Fruit fly (Drosophila melanogaster) whole organism, pupa: ENCODE measurements around the gene CG16984.

Experiments used
- CG10348 ChIP-seq: fragments of 200-800 bp; sonication (Bioruptor generic); IDR thresholded peaks from 2 replicates; pipeline ENCODE4 v1.3.6; 2022; ENCODE audit warnings: missing biosample characterization, missing genetic modification characterization
- CG12605 ChIP-seq: fragments of 200-800 bp; sonication (Bioruptor generic); IDR thresholded peaks from 2 replicates; pipeline ENCODE4 v1.3.6; 2022; ENCODE audit warnings: missing biosample characterization, missing genetic modification characterization
- CG13204 ChIP-seq: fragments of 200-800 bp; sonication (Bioruptor generic); optimal IDR thresholded peaks from 2 replicates; lab custom pipeline; 2018; ENCODE audit warnings: missing biosample characterization, mild to moderate bottlenecking, missing genetic modification characterization, moderate library complexity
- CG14655 ChIP-seq: fragments of 200-800 bp; sonication (Bioruptor generic); optimal IDR thresholded peaks from 3 replicates; lab custom pipeline; 2017; ENCODE audit warnings: mild to moderate bottlenecking, missing biosample characterization, missing genetic modification reagents, missing genetic modification characterization
- CG15710 ChIP-seq: fragments of 200-800 bp; sonication (Bioruptor generic); optimal IDR thresholded peaks from 2 replicates; lab custom pipeline; 2018; ENCODE audit warnings: missing biosample characterization, mild to moderate bottlenecking, missing genetic modification characterization, moderate library complexity
- CG17806 ChIP-seq: fragments of 200-800 bp; sonication (Bioruptor generic); optimal IDR thresholded peaks from 2 replicates; lab custom pipeline; 2018; ENCODE audit warnings: missing biosample characterization, mild to moderate bottlenecking, missing genetic modification characterization, moderate library complexity
- CG32121 ChIP-seq: fragments of 200-800 bp; sonication (Bioruptor generic); IDR thresholded peaks from 2 replicates; pipeline ENCODE4 v1.3.6; 2022; ENCODE audit warnings: missing biosample characterization, missing genetic modification characterization
- CG34367 ChIP-seq: fragments of 200-800 bp; sonication (Bioruptor generic); optimal IDR thresholded peaks from 2 replicates; lab custom pipeline; 2018; ENCODE audit warnings: missing biosample characterization, mild to moderate bottlenecking, missing genetic modification characterization
- CG4496 ChIP-seq: fragments of 200-800 bp; sonication (Bioruptor generic); IDR thresholded peaks from 3 replicates; pipeline ENCODE4 v1.3.6; 2022; ENCODE audit warnings: missing biosample characterization, missing genetic modification characterization
- CG8159 ChIP-seq: fragments of 200-800 bp; sonication (Bioruptor generic); optimal IDR thresholded peaks from 3 replicates; lab custom pipeline; 2018; ENCODE audit warnings: missing biosample characterization, mild to moderate bottlenecking, missing genetic modification characterization, moderate library complexity
- CG8301 ChIP-seq: fragments of 200-800 bp; sonication (Bioruptor generic); optimal IDR thresholded peaks from 2 replicates; lab custom pipeline; 2018; ENCODE audit warnings: missing biosample characterization, mild to moderate bottlenecking, missing genetic modification characterization
- CG9948 ChIP-seq: fragments of 200-800 bp; sonication (Bioruptor generic); optimal IDR thresholded peaks from 2 replicates; lab custom pipeline; 2018; ENCODE audit warnings: missing biosample characterization, mild to moderate bottlenecking, missing genetic modification characterization, moderate library complexity
- D1 ChIP-seq: fragments of 200-800 bp; sonication (Bioruptor generic); optimal IDR thresholded peaks from 2 replicates; lab custom pipeline; 2018; ENCODE audit warnings: missing biosample characterization, mild to moderate bottlenecking, missing genetic modification characterization, moderate library complexity
- EcR ChIP-seq: fragments of 200-800 bp; sonication (Bioruptor generic); optimal IDR thresholded peaks from 3 replicates; lab custom pipeline; 2019; ENCODE audit warnings: missing biosample characterization, missing genetic modification characterization, mild to moderate bottlenecking, moderate library complexity, missing genetic modification reagents
- Ets98B ChIP-seq: fragments of 200-800 bp; sonication (Bioruptor generic); IDR thresholded peaks from 2 replicates; pipeline ENCODE4 v1.3.6; 2022; ENCODE audit warnings: missing biosample characterization, missing genetic modification characterization
- Pif1A ChIP-seq: fragments of 200-800 bp; sonication (Bioruptor generic); optimal IDR thresholded peaks from 3 replicates; lab custom pipeline; 2016; ENCODE audit warnings: missing biosample characterization, missing genetic modification characterization
- Pif1B ChIP-seq: fragments of 200-800 bp; sonication (Bioruptor generic); optimal IDR thresholded peaks from 3 replicates; lab custom pipeline; 2016; ENCODE audit warnings: missing biosample characterization, missing genetic modification characterization
- Snoo ChIP-seq: fragments of 200-800 bp; sonication (Bioruptor generic); optimal IDR thresholded peaks from 3 replicates; lab custom pipeline; 2017; ENCODE audit warnings: missing biosample characterization, mild to moderate bottlenecking, missing genetic modification characterization, inconsistent platforms
- fd96Ca ChIP-seq: fragments of 200-800 bp; sonication (Bioruptor generic); IDR thresholded peaks from 3 replicates; pipeline ENCODE4 v1.3.6; 2022; ENCODE audit warnings: missing biosample characterization, missing genetic modification characterization
- gl ChIP-seq: fragments of 200-800 bp; sonication (Bioruptor generic); optimal IDR thresholded peaks from 2 replicates; lab custom pipeline; 2018; ENCODE audit warnings: missing biosample characterization, mild to moderate bottlenecking, missing genetic modification characterization
- rn ChIP-seq: fragments of 200-800 bp; sonication (Bioruptor generic); IDR thresholded peaks from 2 replicates; pipeline ENCODE4 v1.3.6; 2022; ENCODE audit warnings: missing biosample characterization, missing genetic modification characterization

CG16984 gene

dm6 chr3L:2632048-2632762 lies 36.6 kb downstream of the CG16984 start:
- TF ChIP-seq D1 (tag; lab: Kevin White, UChicago) (no peak), fd96Ca (no peak), CG15710 (no peak), Pif1B (no peak), Snoo (tag; lab: Kevin White, UChicago) (no peak), Pif1A (GFP tag; lab: Kevin White, UChicago) (no peak), CG32121 (GFP tag; lab: Robert Waterston, UW) (no peak), EcR (GFP tag; lab: Kevin White, UChicago) (no peak), gl (no peak), CG8159 (tag; lab: Kevin White, UChicago) (no peak), CG12605 (no peak), CG9948 (tag; lab: Kevin White, UChicago) (no peak), CG34367 (tag; lab: Kevin White, UChicago) (no peak), CG4496 (GFP tag; lab: Robert Waterston, UW) (no peak)

dm6 chr3L:2632763-2633100 lies 37.2 kb downstream of the CG16984 start:
- TF ChIP-seq CG13204 (GFP tag; lab: Kevin White, UChicago) (peak; percentile 82), fd96Ca (peak; percentile 54; the same call in 1 of the 3 replicates), rn (no peak), CG4496 (GFP tag; lab: Robert Waterston, UW) (0 out of 3 replicates have a peak, but pooled peaks have one; percentile 7), CG8301 (tag; lab: Kevin White, UChicago) (no peak), Ets98B (GFP tag; lab: Robert Waterston, UW) (peak; percentile 31), EcR (GFP tag; lab: Kevin White, UChicago) (no peak), CG32121 (GFP tag; lab: Robert Waterston, UW) (no peak), Snoo (tag; lab: Kevin White, UChicago) (no peak)

dm6 chr3L:2634929-2635799 lies 39.6 kb downstream of the CG16984 start:
- TF ChIP-seq CG8159 (tag; lab: Kevin White, UChicago) (peak; percentile 60), rn (0 out of 2 replicates have a peak, but pooled peaks have one; percentile 14), CG13204 (GFP tag; lab: Kevin White, UChicago) (peak; percentile 62), CG12605 (peak; percentile 21; the same call in 1 of the 2 replicates), Pif1A (GFP tag; lab: Kevin White, UChicago) (peak; percentile 68), CG17806 (tag; lab: Kevin White, UChicago) (peak; percentile 12), gl (peak; percentile 45), Ets98B (GFP tag; lab: Robert Waterston, UW) (peak; percentile 71), CG10348 (no peak), Snoo (tag; lab: Kevin White, UChicago) (peak; percentile 86), CG9948 (tag; lab: Kevin White, UChicago) (no peak), EcR (GFP tag; lab: Kevin White, UChicago) (no peak), CG34367 (tag; lab: Kevin White, UChicago) (peak; percentile 49), CG15710 (peak; percentile 49), fd96Ca (peak; percentile 61; the same call in 2 of the 3 replicates), CG4496 (GFP tag; lab: Robert Waterston, UW) (peak; percentile 83), D1 (tag; lab: Kevin White, UChicago) (no peak), CG32121 (GFP tag; lab: Robert Waterston, UW) (peak; percentile 45), Pif1B (peak; percentile 44)

- TF ChIP-seq CG12605 (peak; percentile 55), CG17806 (tag; lab: Kevin White, UChicago) (peak; percentile 65), CG15710 (peak; percentile 27), CG13204 (GFP tag; lab: Kevin White, UChicago) (peak; percentile 29), CG4496 (GFP tag; lab: Robert Waterston, UW) (peak; percentile 58; the same call in 1 of the 3 replicates), CG8159 (tag; lab: Kevin White, UChicago) (peak; percentile 53), CG9948 (tag; lab: Kevin White, UChicago) (peak; percentile 27), gl (no peak), CG32121 (GFP tag; lab: Robert Waterston, UW) (peak; percentile 62), fd96Ca (no peak; the same call in 2 of the 3 replicates), Ets98B (GFP tag; lab: Robert Waterston, UW) (peak; percentile 76; the same call in 1 of the 2 replicates), rn (no peak), Pif1B (peak; percentile 55)
Observed at dm6 chr3L:2636023-2636968, 40.7 kb downstream of the CG16984 start.

dm6 chr3L:2643324-2643723 lies 47.7 kb downstream of the CG16984 start, which contains the start of gene CG14949:
TSS of gene CG14949 (minus strand) at chr3L:2643424.
- TF ChIP-seq CG34367 (tag; lab: Kevin White, UChicago): no peak
- no peak for TF ChIP-seq gl
- no peak for TF ChIP-seq CG12605
- no peak for TF ChIP-seq rn
- TF ChIP-seq CG8301 (tag; lab: Kevin White, UChicago): no peak
- TF ChIP-seq CG9948 (tag; lab: Kevin White, UChicago): no peak
- no peak for TF ChIP-seq CG10348
- no peak for TF ChIP-seq D1 (tag; lab: Kevin White, UChicago)
- TF ChIP-seq CG15710: no peak
- TF ChIP-seq CG14655 (GFP tag; lab: Kevin White, UChicago): no peak
- no peak for TF ChIP-seq Snoo (tag; lab: Kevin White, UChicago)
- no peak for TF ChIP-seq Ets98B (GFP tag; lab: Robert Waterston, UW)
- TF ChIP-seq CG32121 (GFP tag; lab: Robert Waterston, UW): no peak
- no peak for TF ChIP-seq CG8159 (tag; lab: Kevin White, UChicago)
